Fruit fly (Drosophila melanogaster): ENCODE data around the gene CG34302.

DNA sequence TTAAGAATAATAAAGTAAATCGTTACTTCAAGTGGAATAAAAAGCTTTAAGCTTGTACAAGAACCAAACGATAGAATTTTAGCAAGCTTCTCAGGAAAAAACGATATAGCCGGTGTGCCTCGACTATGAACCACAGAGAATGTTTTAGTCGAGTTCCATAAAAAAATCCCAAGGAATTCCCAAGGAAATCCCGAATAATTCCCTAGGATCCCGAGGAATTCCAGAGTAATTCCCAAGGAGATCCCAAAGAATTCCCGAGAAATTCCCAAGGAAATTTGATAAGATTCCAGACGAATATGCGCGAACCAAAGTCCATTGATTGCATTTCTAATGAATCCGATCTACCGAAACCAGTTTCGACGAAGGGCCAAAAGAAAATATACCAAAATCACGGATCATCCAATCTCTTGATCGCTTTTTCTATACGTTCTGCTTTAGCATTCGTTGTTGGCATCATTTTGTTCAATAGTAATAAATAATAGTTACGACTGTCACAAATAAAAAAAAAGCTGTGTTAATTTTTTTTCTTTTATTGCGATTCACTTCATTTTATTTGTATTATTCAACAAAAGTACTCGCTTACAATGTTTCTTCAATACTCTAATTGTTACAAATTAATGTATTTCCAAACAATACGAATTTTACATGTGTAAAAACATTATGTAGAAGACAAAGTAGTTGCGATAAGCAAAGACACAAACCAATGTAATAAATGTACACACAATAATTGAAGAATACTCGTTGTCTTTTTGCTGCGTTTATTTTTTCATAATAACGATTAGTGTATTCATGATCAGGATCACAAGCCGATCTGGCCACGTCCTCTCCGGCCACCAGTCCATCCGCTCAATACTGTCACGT, 45.1 kb upstream of the CG34302 start:
- TF ChIP-seq gce (GFP tag; IDR thresholded peaks at IDR 0.05): no peak
- TF ChIP-seq CG7271 (tag; optimal IDR thresholded peaks at IDR 0.05): peak; percentile 36
- no peak for TF ChIP-seq zf30C (GFP tag; optimal IDR thresholded peaks at IDR 0.05)
- TF ChIP-seq sr (GFP tag; IDR thresholded peaks at IDR 0.05): no peak
- no peak for TF ChIP-seq HHEX (GFP tag; optimal IDR thresholded peaks at IDR 0.05)
- TF ChIP-seq H2.0 (GFP tag; IDR thresholded peaks at IDR 0.05): no peak
- TF ChIP-seq CG6791 (GFP tag; IDR thresholded peaks at IDR 0.05; ENCODE audit: partially characterized antibody): no peak
- TF ChIP-seq NK7.1 (GFP tag; optimal IDR thresholded peaks at IDR 0.05): no peak
- no peak for TF ChIP-seq mam (GFP tag; optimal IDR thresholded peaks at IDR 0.05)
- no peak for TF ChIP-seq crp (GFP tag; optimal IDR thresholded peaks at IDR 0.05)
- no peak for TF ChIP-seq CG9876 (GFP tag; optimal IDR thresholded peaks at IDR 0.05)
- TF ChIP-seq GATAe (GFP tag; conservative IDR thresholded peaks at IDR 0.05): no peak

All from whole organism, embryonic.